Fruit fly (Drosophila melanogaster): ENCODE data around the gene Polr2I.

The Polr2I gene

dm6 chr3R:14287980-14288379, 20.9 kb upstream of the Polr2I start:
- TF ChIP-seq kay (GFP tag; ENCODE audit: borderline replicate concordance) (peak; percentile 46), bab1 (GFP tag; optimal IDR thresholded peaks at IDR 0.05) (no peak)

dm6 chr3R:14288669-14289383, 20.1 kb upstream of the Polr2I start, which contains the start of gene red:
TSS of gene red (plus strand) at chr3R:14289071.
- TF ChIP-seq tj (GFP tag; optimal IDR thresholded peaks at IDR 0.05) (peak; percentile 31), CG12768 (GFP tag; optimal IDR thresholded peaks at IDR 0.05) (peak; percentile 77), pad (GFP tag; optimal IDR thresholded peaks at IDR 0.05) (peak; percentile 96), cic (GFP tag; optimal IDR thresholded peaks at IDR 0.05) (peak; percentile 78), Clk (GFP tag; optimal IDR thresholded peaks at IDR 0.05) (peak; percentile 78), kay (GFP tag; ENCODE audit: borderline replicate concordance) (peak; percentile 94), CG14711 (tag; optimal IDR thresholded peaks at IDR 0.05) (peak; percentile 78), ovo (GFP tag; optimal IDR thresholded peaks at IDR 0.05) (peak; percentile 37), Crg-1 (GFP tag; optimal IDR thresholded peaks at IDR 0.05) (peak; percentile 16), CG33017 (tag; optimal IDR thresholded peaks at IDR 0.05) (peak; percentile 86), CG5204 (GFP tag; optimal IDR thresholded peaks at IDR 0.05) (peak; percentile 81), Mnt (GFP tag; optimal IDR thresholded peaks at IDR 0.05) (peak; percentile 43), cnc (optimal IDR thresholded peaks at IDR 0.05) (peak in 1 of 2 experiments; percentile 5), CG1620 (GFP tag; optimal IDR thresholded peaks at IDR 0.05) (no peak), bab1 (GFP tag; optimal IDR thresholded peaks at IDR 0.05) (peak; percentile 32), CG7101 (tag; optimal IDR thresholded peaks at IDR 0.05) (peak; percentile 84), Hr96 (GFP tag; optimal IDR thresholded peaks at IDR 0.05) (peak; percentile 62), CG11617 (GFP tag; optimal IDR thresholded peaks at IDR 0.05) (peak; percentile 85), toe (GFP tag; optimal IDR thresholded peaks at IDR 0.05) (peak; percentile 68), CG7045 (GFP tag; optimal IDR thresholded peaks at IDR 0.05) (peak; percentile 54)

DNA sequence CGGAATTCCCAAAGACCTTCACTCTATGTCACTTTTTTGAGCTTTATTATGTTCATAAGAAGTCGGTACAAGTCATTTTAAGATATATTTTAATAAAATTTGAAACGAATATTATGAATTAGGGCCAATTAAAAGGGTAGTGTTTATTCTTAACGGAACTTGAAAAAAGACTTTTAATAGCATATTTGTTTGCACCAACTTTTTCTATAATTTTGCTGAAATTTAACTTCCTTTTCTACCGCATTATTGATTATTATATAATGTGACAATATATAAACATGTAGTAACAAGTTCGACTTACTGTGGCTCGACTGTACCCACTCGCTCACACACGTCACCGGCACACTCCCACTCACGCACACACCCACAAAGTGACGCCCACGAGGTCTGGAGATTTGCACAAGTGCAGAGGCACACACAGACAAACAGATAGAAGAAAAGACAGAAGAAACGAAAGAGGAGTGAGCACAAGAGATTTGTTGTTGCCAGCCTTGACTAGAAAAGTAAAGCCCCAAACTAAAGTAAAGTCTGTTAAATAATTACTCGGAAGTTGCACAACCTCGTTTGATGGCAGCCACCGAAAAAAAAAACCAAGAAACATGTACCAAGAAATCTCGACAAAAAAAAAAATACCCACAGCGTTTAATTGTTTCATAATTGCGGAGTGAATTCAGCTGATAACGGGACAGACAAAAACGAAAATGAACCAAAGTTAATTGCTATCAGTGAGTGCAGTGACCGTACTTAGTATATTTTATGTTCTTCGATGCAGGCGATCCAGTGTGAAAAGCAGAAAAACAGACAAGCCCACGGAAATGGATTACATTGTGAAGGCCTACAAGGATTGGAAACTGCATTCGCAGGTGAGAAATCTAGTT, 18.7 kb upstream of the Polr2I start:
- TF ChIP-seq CG14711 (tag; optimal IDR thresholded peaks at IDR 0.05), result peak; percentile 15
- TF ChIP-seq pad (GFP tag; optimal IDR thresholded peaks at IDR 0.05), result peak; percentile 6
- TF ChIP-seq Hr96 (GFP tag; optimal IDR thresholded peaks at IDR 0.05), result no peak
- no peak for TF ChIP-seq CG5204 (GFP tag; optimal IDR thresholded peaks at IDR 0.05)
- TF ChIP-seq bab1 (GFP tag; optimal IDR thresholded peaks at IDR 0.05), result peak; percentile 53
- TF ChIP-seq Mnt (GFP tag; optimal IDR thresholded peaks at IDR 0.05), result peak; percentile 30
- peak; percentile 44 for TF ChIP-seq kay (GFP tag; ENCODE audit: borderline replicate concordance)

dm6 chr3R:14291431-14291830, 17.5 kb upstream of the Polr2I start:
- no peak for TF ChIP-seq kay (GFP tag; ENCODE audit: borderline replicate concordance)
- TF ChIP-seq Mnt (GFP tag; optimal IDR thresholded peaks at IDR 0.05), result no peak
- no peak for TF ChIP-seq toe (GFP tag; optimal IDR thresholded peaks at IDR 0.05)
- no peak for TF ChIP-seq ovo (GFP tag; optimal IDR thresholded peaks at IDR 0.05)
- peak; percentile 79 for TF ChIP-seq tj (GFP tag; optimal IDR thresholded peaks at IDR 0.05)
- peak; percentile 62 for TF ChIP-seq bab1 (GFP tag; optimal IDR thresholded peaks at IDR 0.05)
- no peak for TF ChIP-seq CG5204 (GFP tag; optimal IDR thresholded peaks at IDR 0.05)
- TF ChIP-seq CG14711 (tag; optimal IDR thresholded peaks at IDR 0.05), result peak; percentile 41

dm6 chr3R:14292307-14292711, 16.6 kb upstream of the Polr2I start:
- TF ChIP-seq CG1620 (GFP tag; optimal IDR thresholded peaks at IDR 0.05) (no peak), kay (GFP tag; ENCODE audit: borderline replicate concordance) (no peak), Clk (GFP tag; optimal IDR thresholded peaks at IDR 0.05) (no peak), tj (GFP tag; optimal IDR thresholded peaks at IDR 0.05) (no peak), CG33017 (tag; optimal IDR thresholded peaks at IDR 0.05) (no peak), CG11617 (GFP tag; optimal IDR thresholded peaks at IDR 0.05) (no peak), CG5204 (GFP tag; optimal IDR thresholded peaks at IDR 0.05) (no peak)

DNA sequence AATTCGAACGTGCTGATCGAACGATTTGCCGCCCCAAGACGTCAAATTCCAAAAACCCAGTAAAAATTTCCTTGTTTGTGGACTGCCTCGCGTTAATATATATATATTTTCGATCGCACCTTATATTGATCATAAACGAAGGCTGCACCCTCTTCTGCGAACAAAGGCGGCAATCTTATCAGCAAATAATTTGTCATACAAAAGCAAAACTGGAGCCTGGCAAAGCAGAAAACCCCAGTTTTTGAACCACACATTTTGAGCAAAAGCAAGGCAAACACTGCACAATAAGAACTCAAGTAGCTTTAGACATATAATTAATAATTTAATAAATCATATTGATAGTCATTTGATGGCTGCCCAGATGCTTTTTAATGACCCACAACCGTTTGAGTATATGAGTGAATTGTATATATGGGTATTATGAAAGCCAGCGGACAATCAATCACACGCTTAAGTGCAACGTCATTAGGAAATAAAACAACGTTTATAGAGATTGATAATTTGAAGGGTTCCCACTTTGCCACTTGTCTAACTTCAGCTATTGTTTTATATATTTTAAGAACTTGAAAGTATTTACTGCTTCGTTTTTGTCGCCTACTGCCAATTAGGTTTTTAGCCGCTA, 14.4 kb upstream of the Polr2I start:
- TF ChIP-seq cnc (optimal IDR thresholded peaks at IDR 0.05) (peak in 1 of 2 experiments; percentile 48), cic (GFP tag; optimal IDR thresholded peaks at IDR 0.05) (peak; percentile 37), CG33017 (tag; optimal IDR thresholded peaks at IDR 0.05) (no peak), Mnt (GFP tag; optimal IDR thresholded peaks at IDR 0.05) (no peak), CG7045 (GFP tag; optimal IDR thresholded peaks at IDR 0.05) (no peak), pad (GFP tag; optimal IDR thresholded peaks at IDR 0.05) (no peak), toe (GFP tag; optimal IDR thresholded peaks at IDR 0.05) (peak; percentile 16), CG14711 (tag; optimal IDR thresholded peaks at IDR 0.05) (no peak), kay (GFP tag; ENCODE audit: borderline replicate concordance) (peak; percentile 80)

Data from whole organism, adult.